Fruit fly (Drosophila melanogaster): ENCODE results near the gene CG7065.

DNA sequence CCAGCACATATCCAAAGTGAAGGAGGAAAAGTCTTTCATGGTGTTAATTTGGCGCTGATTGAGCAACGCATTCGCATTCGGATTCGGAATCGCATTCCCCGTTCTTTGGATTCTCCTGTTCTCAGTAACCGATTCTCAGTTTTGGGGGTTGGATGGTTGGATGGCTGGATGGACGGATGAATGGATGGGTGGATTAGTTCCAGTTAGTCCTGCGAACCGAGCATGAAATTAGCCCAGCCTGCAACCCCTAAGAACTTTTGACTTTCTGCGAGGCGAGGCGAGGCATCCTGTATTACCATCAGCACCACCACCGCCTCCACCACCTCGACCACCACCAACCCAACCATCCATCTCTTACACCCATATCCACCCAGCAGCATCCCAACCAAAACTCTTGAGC lies 12.1 kb upstream of the CG7065 start:
- TF ChIP-seq CTCF (optimal IDR thresholded peaks at IDR 0.05) = no peak
- TF ChIP-seq CG8478 (optimal IDR thresholded peaks at IDR 0.05) = no peak
